Worm (Caenorhabditis elegans) whole organism, L4 larva: ENCODE results near the gene yars-2.

ENCODE experiments used
- T26A8.4 ChIP-seq: fragments of 200-800 bp; sonication (Bioruptor generic); IDR thresholded peaks from 2 replicates; pipeline ENCODE4 v1.3.6; 2022; ENCODE audit warnings: missing genetic modification characterization, missing compliant biosample characterization
- ctbp-1 ChIP-seq: fragments of 200-800 bp; sonication (Bioruptor generic); IDR thresholded peaks from 2 replicates; pipeline ENCODE4 v1.3.6; 2022; ENCODE audit warnings: missing genetic modification reagents, missing genetic modification characterization, missing compliant biosample characterization
- dve-1 ChIP-seq: sonication (generic microtip); optimal IDR thresholded peaks from 2 replicates; lab custom pipeline; 2017; ENCODE audit warnings: antibody characterized with exemption, mild to moderate bottlenecking, missing genetic modification characterization, missing compliant biosample characterization; ENCODE audit not compliant: insufficient read depth
- fos-1 ChIP-seq: fragments of 150-350 bp; optimal IDR thresholded peaks from 2 replicates; lab custom pipeline; 2014; ENCODE audit warnings: missing biosample characterization, missing genetic modification characterization
- lin-13 ChIP-seq: fragments of 150-350 bp; optimal IDR thresholded peaks from 2 replicates; lab custom pipeline; 2014; ENCODE audit warnings: missing biosample characterization, missing genetic modification reagents, missing genetic modification characterization
- nhr-11 ChIP-seq: fragments of 150-350 bp; optimal IDR thresholded peaks from 2 replicates; lab custom pipeline; 2014; ENCODE audit warnings: missing biosample characterization, missing genetic modification characterization
- nhr-28 ChIP-seq: fragments of 150-350 bp; optimal IDR thresholded peaks from 2 replicates; lab custom pipeline; 2014; ENCODE audit warnings: missing biosample characterization, missing genetic modification characterization
- saeg-2 ChIP-seq: fragments of 200-800 bp; sonication (Bioruptor generic); IDR thresholded peaks from 2 replicates; pipeline ENCODE4 v1.3.6; 2022; ENCODE audit warnings: missing genetic modification reagents, missing genetic modification characterization, missing compliant biosample characterization
- spr-3 ChIP-seq: fragments of 200-800 bp; sonication (Bioruptor generic); optimal IDR thresholded peaks from 2 replicates; lab custom pipeline; 2018; ENCODE audit warnings: mild to moderate bottlenecking, missing genetic modification characterization, missing compliant biosample characterization
- zip-2 ChIP-seq: fragments of 150-350 bp; optimal IDR thresholded peaks from 2 replicates; lab custom pipeline; 2014; ENCODE audit warnings: missing biosample characterization, missing genetic modification characterization

DNA sequence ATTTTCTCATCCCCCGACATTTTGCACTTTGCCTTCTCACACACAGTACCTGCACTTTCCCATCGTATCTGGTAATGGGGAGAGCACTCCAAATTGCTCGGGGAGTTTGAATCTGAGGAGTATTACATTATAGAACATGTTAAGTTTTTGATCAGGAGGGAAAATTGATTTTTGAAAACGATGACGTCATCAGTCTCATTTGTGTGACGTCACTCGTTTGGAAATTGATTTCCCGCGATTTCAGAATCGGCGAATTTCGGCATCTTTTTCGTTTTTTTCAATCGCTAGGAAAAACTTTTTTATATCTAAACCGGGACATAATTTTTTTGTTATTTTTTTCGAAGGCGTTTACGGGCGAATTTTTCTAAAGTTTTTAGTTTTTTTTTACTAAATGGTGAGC is 39.1 kb downstream of the yars-2 start:
- no peak for TF ChIP-seq saeg-2 (GFP tag; lab: Robert Waterston, UW)
- TF ChIP-seq nhr-28 (tag; lab: Kevin White, UChicago) = no peak
- no peak for TF ChIP-seq T26A8.4
- no peak for TF ChIP-seq lin-13 (GFP tag; lab: Kevin White, UChicago)
- no peak for TF ChIP-seq nhr-11 (tag; lab: Kevin White, UChicago)
- TF ChIP-seq spr-3 (GFP tag; lab: Kevin White, UChicago) = no peak
- no peak for TF ChIP-seq fos-1 (tag; lab: Kevin White, UChicago)
- no peak for TF ChIP-seq ctbp-1 (GFP tag; lab: Robert Waterston, UW)
- TF ChIP-seq zip-2 (tag; lab: Kevin White, UChicago) = no peak
- no peak for TF ChIP-seq dve-1 (tag; lab: Kevin White, UChicago)
